Worm (Caenorhabditis elegans) whole organism, L2 larva: ENCODE data around the gene C27H5.6.

ENCODE experiments used
- blmp-1 ChIP-seq: sonication (generic microtip); optimal IDR thresholded peaks from 2 replicates; lab custom pipeline; 2017; ENCODE audit warnings: missing genetic modification characterization, mild to moderate bottlenecking, missing compliant biosample characterization, antibody characterized with exemption, moderate library complexity; ENCODE audit not compliant: insufficient read depth
- nhr-11 ChIP-seq: fragments of 150-350 bp; optimal IDR thresholded peaks from 2 replicates; lab custom pipeline; 2014; ENCODE audit warnings: missing biosample characterization, missing genetic modification characterization
- nhr-77 ChIP-seq: fragments of 150-350 bp; optimal IDR thresholded peaks from 2 replicates; lab custom pipeline; 2014; ENCODE audit warnings: missing biosample characterization, missing genetic modification characterization

DNA sequence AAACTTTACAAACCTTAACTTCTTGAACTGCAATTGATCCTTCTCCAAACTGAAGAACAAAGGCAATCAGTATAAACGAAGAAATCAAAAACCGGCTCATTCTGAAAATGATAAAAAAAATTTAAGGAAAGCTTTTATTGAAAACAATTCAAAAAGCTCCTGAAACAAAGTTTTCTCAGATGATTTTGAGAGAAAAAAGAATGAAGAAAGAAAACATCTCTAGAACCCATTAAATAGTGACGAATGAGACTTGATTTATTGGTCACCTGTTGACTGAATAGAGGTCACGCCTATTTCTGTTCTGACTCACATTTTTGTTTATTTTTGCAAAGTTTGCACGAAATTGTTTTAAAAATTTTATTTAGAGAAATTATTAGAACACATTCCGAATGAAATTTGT, 24.3 kb upstream of the C27H5.6 start, which contains the start of gene E04F6.8:
- TF ChIP-seq blmp-1 (no peak), nhr-11 (tag; lab: Kevin White, UChicago) (no peak), nhr-77 (tag; lab: Kevin White, UChicago) (no peak)
